Worm (Caenorhabditis elegans): ENCODE measurements around the gene gpc-1.

gpc-1 gene

ce11 chrX:12857701-12858100, 27.1 kb downstream of the gpc-1 start, which contains the start of gene T14G8.2:
T14G8.2 (plus strand) TSS chrX:12858001.
- no peak for TF ChIP-seq elt-1 (tag; optimal IDR thresholded peaks at IDR 0.05; ENCODE audit: borderline replicate concordance, insufficient read depth)
- TF ChIP-seq ces-1 (GFP tag; optimal IDR thresholded peaks at IDR 0.05): peak; percentile 10

ce11 chrX:12854680-12855079, 30.1 kb downstream of the gpc-1 start:
- TF ChIP-seq sptf-1 (tag; optimal IDR thresholded peaks at IDR 0.05): no peak
- TF ChIP-seq lsy-2 (tag; optimal IDR thresholded peaks at IDR 0.05): no peak
- TF ChIP-seq bed-3 (GFP tag; optimal IDR thresholded peaks at IDR 0.05): no peak
- no peak for TF ChIP-seq nhr-12 (tag; optimal IDR thresholded peaks at IDR 0.05)
- TF ChIP-seq elt-1 (tag; optimal IDR thresholded peaks at IDR 0.05; ENCODE audit: borderline replicate concordance, insufficient read depth): no peak
- no peak for TF ChIP-seq mls-2 (tag; optimal IDR thresholded peaks at IDR 0.05)
- TF ChIP-seq unc-120 (tag; optimal IDR thresholded peaks at IDR 0.05; ENCODE audit: poor library complexity, severe bottlenecking): no peak
- TF ChIP-seq nhr-76 (tag; optimal IDR thresholded peaks at IDR 0.05): no peak
- TF ChIP-seq sem-2 (GFP tag; optimal IDR thresholded peaks at IDR 0.05): no peak
- TF ChIP-seq elt-3 (tag; optimal IDR thresholded peaks at IDR 0.05): no peak
- no peak for TF ChIP-seq zip-8 (tag; optimal IDR thresholded peaks at IDR 0.05)
- no peak for TF ChIP-seq mep-1 (tag; optimal IDR thresholded peaks at IDR 0.05)
- no peak for TF ChIP-seq ztf-11 (tag; optimal IDR thresholded peaks at IDR 0.05)
- no peak for TF ChIP-seq drap-1 (GFP tag; optimal IDR thresholded peaks at IDR 0.05)
- TF ChIP-seq ceh-83 (GFP tag; optimal IDR thresholded peaks at IDR 0.05): no peak
- TF ChIP-seq blmp-1 (tag; optimal IDR thresholded peaks at IDR 0.05): no peak
- no peak for TF ChIP-seq M03D4.4 (tag; optimal IDR thresholded peaks at IDR 0.05)

- TF ChIP-seq lin-32 (GFP tag; optimal IDR thresholded peaks at IDR 0.05) (peak; percentile 64), hlh-1 (tag; optimal IDR thresholded peaks at IDR 0.05) (peak; percentile 9), blmp-1 (tag; optimal IDR thresholded peaks at IDR 0.05) (no peak), nhr-28 (tag; optimal IDR thresholded peaks at IDR 0.05) (no peak), ceh-39 (tag; optimal IDR thresholded peaks at IDR 0.05) (peak; percentile 35), ces-1 (GFP tag; optimal IDR thresholded peaks at IDR 0.05) (peak; percentile 66)
These were observed 30.7 kb downstream of the gpc-1 start for ce11 chrX:12854135-12854534.

ce11 chrX:12853079-12853478, 31.7 kb downstream of the gpc-1 start:
- no peak for TF ChIP-seq cnd-1 (tag; optimal IDR thresholded peaks at IDR 0.05)
- TF ChIP-seq blmp-1 (tag; optimal IDR thresholded peaks at IDR 0.05): no peak
- TF ChIP-seq mep-1 (tag; optimal IDR thresholded peaks at IDR 0.05): no peak
- no peak for TF ChIP-seq ces-1 (GFP tag; optimal IDR thresholded peaks at IDR 0.05)
- no peak for TF ChIP-seq lin-13 (tag; optimal IDR thresholded peaks at IDR 0.05)
- no peak for TF ChIP-seq zip-8 (tag; optimal IDR thresholded peaks at IDR 0.05)
- TF ChIP-seq hlh-1 (tag; optimal IDR thresholded peaks at IDR 0.05): no peak
- TF ChIP-seq nhr-76 (tag; optimal IDR thresholded peaks at IDR 0.05): no peak
- TF ChIP-seq nhr-28 (tag; optimal IDR thresholded peaks at IDR 0.05): no peak
- no peak for TF ChIP-seq bed-3 (GFP tag; optimal IDR thresholded peaks at IDR 0.05)
- no peak for TF ChIP-seq unc-39 (tag; optimal IDR thresholded peaks at IDR 0.05)
- TF ChIP-seq lin-32 (GFP tag; optimal IDR thresholded peaks at IDR 0.05): no peak
- no peak for TF ChIP-seq mab-5 (tag; optimal IDR thresholded peaks at IDR 0.05)
- TF ChIP-seq unc-120 (tag; optimal IDR thresholded peaks at IDR 0.05; ENCODE audit: poor library complexity, severe bottlenecking): no peak
- TF ChIP-seq flh-1 (GFP tag; optimal IDR thresholded peaks at IDR 0.05): no peak
- no peak for TF ChIP-seq ceh-39 (tag; optimal IDR thresholded peaks at IDR 0.05)
- TF ChIP-seq pha-4 (tag; optimal IDR thresholded peaks at IDR 0.05): no peak

ce11 chrX:12852575-12852974, 32.2 kb downstream of the gpc-1 start, which contains the start of gene chd-3:
chd-3 (minus strand) TSS chrX:12852601.
- TF ChIP-seq ztf-11 (tag; optimal IDR thresholded peaks at IDR 0.05): no peak
- no peak for TF ChIP-seq blmp-1 (tag; optimal IDR thresholded peaks at IDR 0.05)
- TF ChIP-seq ham-2 (GFP tag; optimal IDR thresholded peaks at IDR 0.05): no peak
- no peak for TF ChIP-seq nhr-2 (tag; optimal IDR thresholded peaks at IDR 0.05)
- no peak for TF ChIP-seq sptf-1 (tag; optimal IDR thresholded peaks at IDR 0.05)
- no peak for TF ChIP-seq mls-2 (tag; optimal IDR thresholded peaks at IDR 0.05)
- no peak for TF ChIP-seq lin-13 (tag; optimal IDR thresholded peaks at IDR 0.05)
- no peak for TF ChIP-seq lsy-2 (tag; optimal IDR thresholded peaks at IDR 0.05)
- TF ChIP-seq M03D4.4 (tag; optimal IDR thresholded peaks at IDR 0.05): no peak
- no peak for TF ChIP-seq nhr-237 (tag; optimal IDR thresholded peaks at IDR 0.05)
